Fruit fly (Drosophila melanogaster): ENCODE data around the gene CG13114.
A peak's percentile ranks its signal among the peaks of the same experiment; 100 is the strongest.

Gene CG13114

DNA sequence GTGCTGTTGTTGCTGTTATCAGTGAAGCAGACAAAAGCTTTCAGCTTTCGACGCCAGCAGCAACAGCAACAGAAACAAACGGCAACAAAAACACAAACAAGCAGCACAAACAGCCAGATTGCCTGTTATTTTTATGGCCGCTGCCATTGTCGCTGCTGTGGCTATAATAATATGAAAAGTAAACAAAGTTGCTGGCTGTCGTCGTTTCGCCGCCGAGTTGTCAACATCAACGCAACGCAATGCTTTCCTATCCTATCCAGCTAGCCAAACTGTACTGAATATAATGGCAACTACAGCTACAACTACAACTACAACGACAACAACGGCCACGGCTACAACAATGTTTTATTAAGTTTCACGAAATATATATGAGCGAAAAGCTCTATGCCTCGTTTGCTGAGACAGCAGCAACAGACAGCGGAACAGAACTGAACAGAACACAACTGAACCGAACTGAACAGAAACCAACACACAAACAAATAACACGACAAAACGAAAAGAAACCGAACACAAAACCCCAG is 25.1 kb downstream of the CG13114 start:
- TF ChIP-seq ovo (GFP tag; optimal IDR thresholded peaks at IDR 0.05) (peak; percentile 3), CG33017 (tag; optimal IDR thresholded peaks at IDR 0.05) (no peak), CG12768 (GFP tag; optimal IDR thresholded peaks at IDR 0.05) (no peak), CG1620 (GFP tag; optimal IDR thresholded peaks at IDR 0.05) (no peak), CG7045 (GFP tag; optimal IDR thresholded peaks at IDR 0.05) (peak; percentile 29), CG14711 (tag; optimal IDR thresholded peaks at IDR 0.05) (peak; percentile 41), cnc (optimal IDR thresholded peaks at IDR 0.05) (no peak), kay (GFP tag; ENCODE audit: borderline replicate concordance) (peak; percentile 90), tj (GFP tag; optimal IDR thresholded peaks at IDR 0.05) (peak; percentile 85), toe (GFP tag; optimal IDR thresholded peaks at IDR 0.05) (no peak), Crg-1 (GFP tag; optimal IDR thresholded peaks at IDR 0.05) (peak; percentile 64), bab1 (GFP tag; optimal IDR thresholded peaks at IDR 0.05) (peak; percentile 89), CG11617 (GFP tag; optimal IDR thresholded peaks at IDR 0.05) (peak; percentile 8), Mnt (GFP tag; optimal IDR thresholded peaks at IDR 0.05) (no peak), Clk (GFP tag; optimal IDR thresholded peaks at IDR 0.05) (peak; percentile 27), Hr96 (GFP tag; optimal IDR thresholded peaks at IDR 0.05) (no peak), CG7101 (tag; optimal IDR thresholded peaks at IDR 0.05) (peak; percentile 48)

DNA sequence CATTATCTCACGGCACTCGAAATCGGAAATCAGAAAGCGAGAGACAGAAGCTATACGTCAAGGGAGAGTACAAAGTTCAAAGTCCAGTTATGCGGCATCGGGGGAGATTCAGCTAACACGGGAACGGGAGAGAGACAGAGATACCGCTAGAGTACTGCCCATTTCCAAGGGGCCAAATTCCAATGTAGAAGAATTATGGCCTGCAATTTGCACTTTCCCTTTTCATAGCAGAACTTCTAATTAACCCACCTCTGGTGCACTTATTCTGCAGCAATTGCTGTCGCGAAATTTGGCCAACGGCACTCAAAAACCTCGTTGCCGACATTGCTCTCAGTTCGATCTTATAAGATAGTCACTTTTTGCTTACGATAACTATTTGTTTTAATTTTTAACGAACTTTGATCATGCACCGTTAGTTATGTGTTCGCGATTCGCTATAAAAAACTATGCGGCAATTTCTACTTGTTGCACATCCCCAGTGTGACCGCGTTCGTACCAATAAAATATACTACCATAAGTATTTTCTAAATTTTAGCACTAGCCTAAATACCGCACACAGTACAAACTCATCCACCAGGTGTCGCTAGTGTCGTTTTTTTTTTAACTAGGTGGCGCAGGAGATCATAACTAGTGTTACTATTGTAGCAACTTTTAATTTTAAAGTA is 30.8 kb downstream of the CG13114 start, which contains the start of gene Mtpalpha:
TSS of gene Mtpalpha (minus strand) at position 501 of the 665 bp plus-strand sequence.
- TF ChIP-seq CG12768 (GFP tag; optimal IDR thresholded peaks at IDR 0.05) (peak; percentile 98), Clk (GFP tag; optimal IDR thresholded peaks at IDR 0.05) (peak; percentile 57), cnc (optimal IDR thresholded peaks at IDR 0.05) (no peak), Mnt (GFP tag; optimal IDR thresholded peaks at IDR 0.05) (peak; percentile 28), CG5204 (GFP tag; optimal IDR thresholded peaks at IDR 0.05) (peak; percentile 72), Hr96 (GFP tag; optimal IDR thresholded peaks at IDR 0.05) (peak; percentile 87), tj (GFP tag; optimal IDR thresholded peaks at IDR 0.05) (peak; percentile 77), Crg-1 (GFP tag; optimal IDR thresholded peaks at IDR 0.05) (peak; percentile 57), ovo (GFP tag; optimal IDR thresholded peaks at IDR 0.05) (peak; percentile 48), cic (GFP tag; optimal IDR thresholded peaks at IDR 0.05) (peak; percentile 36), pad (GFP tag; optimal IDR thresholded peaks at IDR 0.05) (peak; percentile 15), CG7045 (GFP tag; optimal IDR thresholded peaks at IDR 0.05) (peak; percentile 75), CG7101 (tag; optimal IDR thresholded peaks at IDR 0.05) (peak; percentile 7), CG14711 (tag; optimal IDR thresholded peaks at IDR 0.05) (no peak), kay (GFP tag; ENCODE audit: borderline replicate concordance) (peak; percentile 79), bab1 (GFP tag; optimal IDR thresholded peaks at IDR 0.05) (peak; percentile 85), CG11617 (GFP tag; optimal IDR thresholded peaks at IDR 0.05) (peak; percentile 84), CG1620 (GFP tag; optimal IDR thresholded peaks at IDR 0.05) (peak; percentile 35), CG33017 (tag; optimal IDR thresholded peaks at IDR 0.05) (peak; percentile 37), toe (GFP tag; optimal IDR thresholded peaks at IDR 0.05) (peak; percentile 85)

DNA sequence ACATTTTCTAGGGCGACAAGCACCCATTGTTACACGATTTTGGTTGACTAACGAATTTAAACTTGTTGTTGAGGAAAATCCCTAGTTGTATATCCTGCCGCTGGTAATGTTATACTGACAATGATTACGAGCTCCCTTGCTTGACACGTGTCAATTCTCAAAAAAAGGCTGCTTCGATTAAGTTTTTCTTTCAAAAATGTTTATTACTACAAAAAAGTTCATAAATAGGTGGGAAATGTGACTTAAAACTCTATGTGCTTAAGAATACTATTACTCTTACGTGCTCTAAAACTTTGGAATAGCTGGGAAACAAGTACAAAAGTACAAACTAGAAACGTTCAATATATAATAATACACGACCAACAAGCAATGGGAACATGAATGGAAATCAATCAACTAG is 33.9 kb downstream of the CG13114 start, which contains the start of gene CG31709:
TSS of gene CG31709 (minus strand) at position 101 of the 400 bp plus-strand sequence.
- TF ChIP-seq ovo (GFP tag; optimal IDR thresholded peaks at IDR 0.05) (no peak), Hr96 (GFP tag; optimal IDR thresholded peaks at IDR 0.05) (no peak), bab1 (GFP tag; optimal IDR thresholded peaks at IDR 0.05) (no peak), Mnt (GFP tag; optimal IDR thresholded peaks at IDR 0.05) (no peak), CG1620 (GFP tag; optimal IDR thresholded peaks at IDR 0.05) (no peak), CG5204 (GFP tag; optimal IDR thresholded peaks at IDR 0.05) (no peak), kay (GFP tag; ENCODE audit: borderline replicate concordance) (no peak), CG14711 (tag; optimal IDR thresholded peaks at IDR 0.05) (no peak), CG7101 (tag; optimal IDR thresholded peaks at IDR 0.05) (no peak), cic (GFP tag; optimal IDR thresholded peaks at IDR 0.05) (no peak), Clk (GFP tag; optimal IDR thresholded peaks at IDR 0.05) (no peak), toe (GFP tag; optimal IDR thresholded peaks at IDR 0.05) (no peak), Crg-1 (GFP tag; optimal IDR thresholded peaks at IDR 0.05) (no peak)

DNA sequence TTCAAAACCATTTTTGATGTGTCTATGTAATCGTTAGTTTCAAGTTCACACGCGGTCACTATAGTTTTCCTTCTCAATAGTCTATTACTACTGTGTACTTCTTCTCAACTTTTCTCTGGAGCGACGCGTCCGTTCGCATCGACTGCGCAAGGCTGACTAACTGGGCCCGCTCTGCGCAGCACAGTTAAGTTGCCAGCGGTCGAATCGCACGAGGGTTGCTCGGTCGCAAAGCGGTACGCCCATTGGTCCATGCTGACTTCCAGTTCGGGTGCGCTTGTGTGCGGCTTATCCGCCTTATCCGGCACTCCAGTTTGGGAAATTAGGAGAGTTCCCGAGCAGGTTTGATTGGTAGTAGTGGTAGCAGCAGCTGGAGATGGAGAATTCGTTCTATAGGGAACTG is 36.0 kb downstream of the CG13114 start, which contains the start of gene gcm:
TSS of gene gcm (minus strand) at position 164 of the 400 bp plus-strand sequence.
- TF ChIP-seq ovo (GFP tag; optimal IDR thresholded peaks at IDR 0.05) (no peak), Crg-1 (GFP tag; optimal IDR thresholded peaks at IDR 0.05) (no peak), bab1 (GFP tag; optimal IDR thresholded peaks at IDR 0.05) (no peak), toe (GFP tag; optimal IDR thresholded peaks at IDR 0.05) (no peak), kay (GFP tag; ENCODE audit: borderline replicate concordance) (no peak), CG1620 (GFP tag; optimal IDR thresholded peaks at IDR 0.05) (no peak), CG33017 (tag; optimal IDR thresholded peaks at IDR 0.05) (no peak), CG14711 (tag; optimal IDR thresholded peaks at IDR 0.05) (no peak), Hr96 (GFP tag; optimal IDR thresholded peaks at IDR 0.05) (no peak), CG7045 (GFP tag; optimal IDR thresholded peaks at IDR 0.05) (no peak), tj (GFP tag; optimal IDR thresholded peaks at IDR 0.05) (no peak), CG7101 (tag; optimal IDR thresholded peaks at IDR 0.05) (no peak), pad (GFP tag; optimal IDR thresholded peaks at IDR 0.05) (no peak), cnc (optimal IDR thresholded peaks at IDR 0.05) (no peak), Clk (GFP tag; optimal IDR thresholded peaks at IDR 0.05) (no peak), CG5204 (GFP tag; optimal IDR thresholded peaks at IDR 0.05) (no peak), cic (GFP tag; optimal IDR thresholded peaks at IDR 0.05) (no peak), Mnt (GFP tag; optimal IDR thresholded peaks at IDR 0.05) (no peak)

DNA sequence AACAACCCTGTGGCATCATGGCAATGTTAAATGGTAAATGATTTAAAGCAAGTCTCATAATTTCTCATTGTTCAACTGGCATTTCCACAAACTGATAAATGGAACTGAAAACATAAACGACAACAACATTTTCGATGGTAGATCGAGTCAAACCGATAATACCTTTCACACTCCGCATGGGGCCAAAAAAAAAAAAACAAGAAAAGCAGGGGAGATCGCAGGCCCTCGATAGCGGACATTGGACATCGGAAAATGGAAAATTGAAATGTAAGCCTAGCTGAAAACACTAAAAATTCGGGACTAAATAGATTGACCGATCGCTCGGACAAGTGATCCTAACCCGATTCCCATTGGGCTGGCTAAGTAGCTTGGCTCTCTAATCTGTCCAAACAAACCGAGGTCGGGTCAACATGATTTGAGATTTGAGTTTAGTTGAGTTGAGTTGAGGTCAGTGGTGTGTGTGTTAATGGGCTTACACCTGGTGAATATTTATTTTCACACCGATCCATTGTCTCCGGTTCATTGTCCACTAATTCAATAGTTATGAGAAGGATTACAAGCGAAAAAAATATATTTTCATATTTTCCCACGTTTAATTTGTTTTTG is 38.6 kb downstream of the CG13114 start:
- no peak for TF ChIP-seq CG33017 (tag; optimal IDR thresholded peaks at IDR 0.05)

Measured in whole organism, adult.